Worm (Caenorhabditis elegans) whole organism, L4 larva: ENCODE results near the gene smcl-1.

Experiments used
- F10B5.3 ChIP-seq: sonication (generic microtip); optimal IDR thresholded peaks from 2 replicates; lab custom pipeline; 2016; ENCODE audit warnings: mild to moderate bottlenecking, missing genetic modification characterization, missing compliant biosample characterization
- F37D6.2 ChIP-seq: sonication (generic microtip); optimal IDR thresholded peaks from 2 replicates; lab custom pipeline; 2016; ENCODE audit warnings: mild to moderate bottlenecking, missing genetic modification characterization, missing compliant biosample characterization
- F44E2.7 ChIP-seq: fragments of 200-800 bp; sonication (Bioruptor generic); IDR thresholded peaks from 2 replicates; pipeline ENCODE4 v2.1.2; 2022; ENCODE audit warnings: missing genetic modification characterization, missing compliant biosample characterization
- R02D3.7 ChIP-seq: fragments of 150-350 bp; sonication (generic microtip); optimal IDR thresholded peaks from 3 replicates; lab custom pipeline; 2014; ENCODE audit warnings: missing biosample characterization, missing genetic modification characterization
- Y105C5A.15 ChIP-seq: fragments of 200-800 bp; sonication (Bioruptor generic); IDR thresholded peaks from 2 replicates; pipeline ENCODE4 v1.3.6; 2022; ENCODE audit warnings: missing genetic modification characterization, missing compliant biosample characterization
- aha-1 ChIP-seq: fragments of 150-350 bp; peaks from one replicate; lab custom pipeline; 2014; ENCODE audit warnings: missing biosample characterization, missing genetic modification characterization
- aly-2 ChIP-seq: sonication (generic microtip); optimal IDR thresholded peaks from 2 replicates; lab custom pipeline; 2018; ENCODE audit warnings: missing biosample characterization, missing genetic modification characterization
- attf-4 ChIP-seq: sonication (generic microtip); optimal IDR thresholded peaks from 3 replicates; lab custom pipeline; 2017; ENCODE audit warnings: missing biosample characterization, missing genetic modification characterization
- ceh-28 ChIP-seq: fragments of 150-350 bp; optimal IDR thresholded peaks from 2 replicates; lab custom pipeline; 2014; ENCODE audit warnings: missing biosample characterization, missing genetic modification reagents, missing genetic modification characterization
- ceh-62 ChIP-seq: sonication (generic microtip); optimal IDR thresholded peaks from 2 replicates; lab custom pipeline; 2017; ENCODE audit warnings: missing biosample characterization, missing genetic modification characterization
- ces-1 ChIP-seq: fragments of 150-350 bp; sonication (generic microtip); optimal IDR thresholded peaks from 4 replicates; lab custom pipeline; 2014; ENCODE audit warnings: missing biosample characterization, missing genetic modification reagents, missing genetic modification characterization
- daf-12 ChIP-seq: fragments of 150-350 bp; optimal IDR thresholded peaks from 2 replicates; lab custom pipeline; 2014; ENCODE audit warnings: missing biosample characterization, missing genetic modification reagents, missing genetic modification characterization
- daf-16 ChIP-seq, 3 experiments: sonication (generic microtip); optimal IDR thresholded peaks; 2 replicates each; lab custom pipeline; 2016 to 2017; ENCODE audit warnings: missing genetic modification characterization in 3 of 3, missing genetic modification reagents in 3 of 3, mild to moderate bottlenecking in 2 of 3, missing compliant biosample characterization in 2 of 3, missing biosample characterization in 1 of 3, moderate library complexity in 1 of 3
- dmd-6 ChIP-seq: fragments of 200-800 bp; sonication (Bioruptor generic); IDR thresholded peaks from 2 replicates; pipeline ENCODE4 v1.3.6; 2022; ENCODE audit warnings: missing genetic modification reagents, missing genetic modification characterization, missing compliant biosample characterization
- dmd-8 ChIP-seq: fragments of 200-800 bp; sonication (Bioruptor generic); IDR thresholded peaks from 2 replicates; pipeline ENCODE4 v1.3.6; 2022; ENCODE audit warnings: missing genetic modification characterization, missing compliant biosample characterization
- duxl-1 ChIP-seq: sonication (generic microtip); optimal IDR thresholded peaks from 2 replicates; lab custom pipeline; 2016; ENCODE audit warnings: mild to moderate bottlenecking, missing genetic modification characterization, moderate library complexity, missing compliant biosample characterization; ENCODE audit not compliant: poor library complexity
- dve-1 ChIP-seq: sonication (generic microtip); optimal IDR thresholded peaks from 2 replicates; lab custom pipeline; 2017; ENCODE audit warnings: antibody characterized with exemption, mild to moderate bottlenecking, missing genetic modification characterization, missing compliant biosample characterization; ENCODE audit not compliant: insufficient read depth
- egl-27 ChIP-seq: sonication (generic microtip); optimal IDR thresholded peaks from 3 replicates; lab custom pipeline; 2017; ENCODE audit warnings: missing biosample characterization, missing genetic modification reagents, missing genetic modification characterization
- hif-1 ChIP-seq, 2 experiments: sonication (generic microtip); optimal IDR thresholded peaks; 2 replicates each; lab custom pipeline; 2016 to 2017; ENCODE audit warnings: missing compliant biosample characterization in 2 of 2, missing genetic modification characterization in 2 of 2, missing genetic modification reagents in 2 of 2, missing genotype in 2 of 2, mild to moderate bottlenecking in 1 of 2
- hlh-11 ChIP-seq: fragments of 200-800 bp; sonication (Bioruptor generic); optimal IDR thresholded peaks from 2 replicates; lab custom pipeline; 2018; ENCODE audit warnings: mild to moderate bottlenecking, missing genetic modification characterization, missing compliant biosample characterization
- hlh-30 ChIP-seq: sonication (generic microtip); optimal IDR thresholded peaks from 2 replicates; lab custom pipeline; 2017; ENCODE audit warnings: antibody characterized with exemption, mild to moderate bottlenecking, missing genetic modification characterization, missing compliant biosample characterization; ENCODE audit not compliant: insufficient read depth
- jun-1 ChIP-seq: fragments of 150-350 bp; optimal IDR thresholded peaks from 2 replicates; lab custom pipeline; 2014; ENCODE audit warnings: missing biosample characterization, missing genetic modification reagents, missing genetic modification characterization
- lin-1 ChIP-seq: fragments of 200-800 bp; sonication (Bioruptor generic); IDR thresholded peaks from 2 replicates; pipeline ENCODE4 v1.3.6; 2022; ENCODE audit warnings: missing genetic modification reagents, missing genetic modification characterization, missing compliant biosample characterization
- lin-39 ChIP-seq: fragments of 150-350 bp; optimal IDR thresholded peaks from 2 replicates; lab custom pipeline; 2014; ENCODE audit warnings: missing biosample characterization, missing genetic modification reagents, missing genetic modification characterization
- lsy-2 ChIP-seq, 2 experiments: fragments of 150-350 bp in 1 of 2; sonication (generic microtip) in 1 of 2; optimal IDR thresholded peaks; 2 replicates each; lab custom pipeline; 2014 to 2017; ENCODE audit warnings: missing biosample characterization in 2 of 2, missing genetic modification characterization in 2 of 2
- madf-5 ChIP-seq, 2 experiments: fragments of 200-800 bp; sonication (Bioruptor generic); IDR thresholded peaks; 2 replicates each; pipeline ENCODE4 v1.3.6; 2022; ENCODE audit warnings: missing compliant biosample characterization in 2 of 2, missing genetic modification characterization in 2 of 2
- madf-9 ChIP-seq: fragments of 200-800 bp; sonication (Bioruptor generic); conservative IDR thresholded peaks from 2 replicates; pipeline ENCODE4 v1.3.6; 2022; ENCODE audit warnings: missing genetic modification reagents, missing genetic modification characterization, missing compliant biosample characterization
- nhr-102 ChIP-seq: sonication (generic microtip); optimal IDR thresholded peaks from 2 replicates; lab custom pipeline; 2016; ENCODE audit warnings: mild to moderate bottlenecking, missing genetic modification characterization, moderate library complexity, missing compliant biosample characterization
- nhr-11 ChIP-seq: fragments of 150-350 bp; optimal IDR thresholded peaks from 2 replicates; lab custom pipeline; 2014; ENCODE audit warnings: missing biosample characterization, missing genetic modification characterization
- nhr-111 ChIP-seq: fragments of 200-800 bp; sonication (Bioruptor generic); optimal IDR thresholded peaks from 2 replicates; lab custom pipeline; 2018; ENCODE audit warnings: mild to moderate bottlenecking, missing genetic modification characterization, missing compliant biosample characterization
- nhr-237 ChIP-seq: sonication (generic microtip); optimal IDR thresholded peaks from 2 replicates; lab custom pipeline; 2017; ENCODE audit warnings: missing biosample characterization, missing genetic modification characterization
- nhr-28 ChIP-seq: fragments of 150-350 bp; optimal IDR thresholded peaks from 2 replicates; lab custom pipeline; 2014; ENCODE audit warnings: missing biosample characterization, missing genetic modification characterization
- nhr-48 ChIP-seq: sonication (generic microtip); optimal IDR thresholded peaks from 2 replicates; lab custom pipeline; 2016; ENCODE audit warnings: mild to moderate bottlenecking, missing genetic modification characterization, missing compliant biosample characterization
- pha-4 ChIP-seq, 2 experiments: fragments of 150-350 bp in 1 of 2; fragments of 200-800 bp in 1 of 2; sonication (Bioruptor generic) in 1 of 2; IDR thresholded peaks in 1 of 2; optimal IDR thresholded peaks in 1 of 2; 2 replicates each; pipeline versions ENCODE4 v1.3.6 to Lab custom; 2014 to 2022; ENCODE audit warnings: missing genetic modification characterization in 2 of 2, missing genetic modification reagents in 2 of 2, missing biosample characterization in 1 of 2, missing compliant biosample characterization in 1 of 2
- pqm-1 ChIP-seq: sonication (generic microtip); optimal IDR thresholded peaks from 2 replicates; lab custom pipeline; 2017; ENCODE audit warnings: missing biosample characterization, missing genetic modification characterization
- sdz-12 ChIP-seq: fragments of 200-800 bp; sonication (Bioruptor generic); optimal IDR thresholded peaks from 2 replicates; lab custom pipeline; 2018; ENCODE audit warnings: mild to moderate bottlenecking, missing genetic modification characterization, missing compliant biosample characterization
- snpc-1.2 ChIP-seq: fragments of 200-800 bp; sonication (Bioruptor generic); IDR thresholded peaks from 2 replicates; pipeline ENCODE4 v1.3.6; 2022; ENCODE audit warnings: missing genetic modification reagents, missing genetic modification characterization, missing compliant biosample characterization
- tag-97 ChIP-seq: fragments of 200-800 bp; sonication (Bioruptor generic); IDR thresholded peaks from 2 replicates; pipeline ENCODE4 v1.3.6; 2022; ENCODE audit warnings: missing genetic modification characterization, missing compliant biosample characterization
- tra-1 ChIP-seq: fragments of 200-800 bp; sonication (Bioruptor generic); IDR thresholded peaks from 2 replicates; pipeline ENCODE4 v1.3.6; 2022; ENCODE audit warnings: missing genetic modification reagents, missing genetic modification characterization, missing compliant biosample characterization
- unc-130 ChIP-seq: sonication (generic microtip); optimal IDR thresholded peaks from 2 replicates; lab custom pipeline; 2016; ENCODE audit warnings: missing genetic modification reagents, missing genetic modification characterization, missing compliant biosample characterization
- unc-62 ChIP-seq, 3 experiments: fragments of 150-350 bp in 1 of 3; sonication (generic microtip); optimal IDR thresholded peaks in 2 of 3; peaks in 1 of 3; 1 replicate in 1 of 3; 2 replicates in 2 of 3; lab custom pipeline; 2014 to 2017; ENCODE audit warnings: missing biosample characterization in 3 of 3, missing genetic modification characterization in 3 of 3, missing genetic modification reagents in 3 of 3, missing genotype in 1 of 3
- ztf-7 ChIP-seq: fragments of 150-350 bp; optimal IDR thresholded peaks from 2 replicates; lab custom pipeline; 2014; ENCODE audit warnings: missing biosample characterization, missing genetic modification characterization

The smcl-1 gene

ce11 chrX:11673063-11673759 is 20.1 kb upstream of the smcl-1 start:
- no peak for TF ChIP-seq madf-9 (GFP tag; lab: Robert Waterston, UW)
- TF ChIP-seq unc-62 (GFP tag; optimal IDR thresholded peaks at IDR 0.05 in 1 of 2; lab: Kevin White, UChicago), result peak in 1 of 2 experiments; percentile 51
- TF ChIP-seq unc-62 (tag; optimal IDR thresholded peaks at IDR 0.05; lab: Kevin White, UChicago), result no peak
- no peak for TF ChIP-seq tag-97 (GFP tag; lab: Robert Waterston, UW)

ce11 chrX:11675573-11675972 is 17.7 kb upstream of the smcl-1 start:
- no peak for TF ChIP-seq unc-62 (GFP tag; optimal IDR thresholded peaks at IDR 0.05 in 1 of 2; lab: Kevin White, UChicago)
- no peak for TF ChIP-seq unc-62 (tag; optimal IDR thresholded peaks at IDR 0.05; lab: Kevin White, UChicago)
- no peak for TF ChIP-seq aly-2
- no peak for TF ChIP-seq madf-5 (GFP tag; IDR thresholded peaks at IDR 0.05; lab: Robert Waterston, UW)
- no peak for TF ChIP-seq pha-4 (GFP tag; IDR thresholded peaks at IDR 0.05; lab: Robert Waterston, UW)
- TF ChIP-seq pha-4 (tag; optimal IDR thresholded peaks at IDR 0.05; lab: Kevin White, UChicago), result no peak
- no peak for TF ChIP-seq F44E2.7 (GFP tag; lab: Robert Waterston, UW)
- no peak for TF ChIP-seq F10B5.3 (tag; lab: Kevin White, UChicago)
- no peak for TF ChIP-seq attf-4
- no peak for TF ChIP-seq hlh-11
- no peak for TF ChIP-seq ztf-7
- TF ChIP-seq nhr-111 (GFP tag; lab: Kevin White, UChicago), result no peak
- TF ChIP-seq snpc-1.2, result no peak
- TF ChIP-seq, all 104 proteins: peak for 0

- TF ChIP-seq nhr-11 (tag; lab: Kevin White, UChicago) (no peak), lin-39 (tag; lab: Kevin White, UChicago) (no peak), dmd-8 (GFP tag; lab: Robert Waterston, UW) (no peak), tag-97 (GFP tag; lab: Robert Waterston, UW) (no peak), daf-12 (no peak), nhr-28 (tag; lab: Kevin White, UChicago) (no peak), hif-1 (tag; optimal IDR thresholded peaks at IDR 0.05; lab: Kevin White, UChicago) (peak in 1 of 2 experiments; percentile 18), hlh-30 (tag; lab: Kevin White, UChicago) (peak; percentile 33), tra-1 (GFP tag; lab: Robert Waterston, UW) (peak; percentile 67; the same call in 1 of the 2 replicates), hlh-11 (peak; percentile 49), lin-1 (GFP tag; lab: Robert Waterston, UW) (no peak), nhr-48 (peak; percentile 29), ces-1 (GFP tag; lab: Kevin White, UChicago) (no peak), nhr-102 (tag; lab: Kevin White, UChicago) (no peak), dve-1 (tag; lab: Kevin White, UChicago) (peak; percentile 26), unc-130 (no peak), dmd-6 (GFP tag; lab: Robert Waterston, UW) (peak; percentile 93), daf-16 (GFP tag; optimal IDR thresholded peaks at IDR 0.05; lab: Kevin White, UChicago) (peak in 1 of 2 experiments; percentile 59), daf-16 (tag; optimal IDR thresholded peaks at IDR 0.05; lab: Kevin White, UChicago) (peak; percentile 87), aly-2 (no peak), lsy-2 (tag; optimal IDR thresholded peaks at IDR 0.05; lab: Kevin White, UChicago) (no peak), egl-27 (no peak), ceh-28 (tag; lab: Kevin White, UChicago) (no peak), R02D3.7 (tag; lab: Kevin White, UChicago) (no peak), pqm-1 (tag; lab: Kevin White, UChicago) (no peak), nhr-237 (tag; lab: Kevin White, UChicago) (no peak), unc-62 (GFP tag; optimal IDR thresholded peaks at IDR 0.05 in 1 of 2; lab: Kevin White, UChicago) (peak in 1 of 2 experiments; percentile 97), unc-62 (tag; optimal IDR thresholded peaks at IDR 0.05; lab: Kevin White, UChicago) (no peak), ceh-62 (tag; lab: Kevin White, UChicago) (no peak), F37D6.2 (tag; lab: Kevin White, UChicago) (no peak), sdz-12 (GFP tag; lab: Kevin White, UChicago) (no peak), duxl-1 (tag; lab: Kevin White, UChicago) (no peak), aha-1 (tag; lab: Kevin White, UChicago) (no peak), Y105C5A.15 (no peak), jun-1 (tag; lab: Kevin White, UChicago) (no peak)
- TF ChIP-seq, all 104 proteins: peak for 9
Observed at ce11 chrX:11679211-11679977, 13.9 kb upstream of the smcl-1 start.
